Fruit fly (Drosophila melanogaster): ENCODE results near the gene CG10185.

CG10185 gene

dm6 chr3R:16071689-16072580, 4.5 kb upstream of the CG10185 start (continued):
- peak; percentile 78 for TF ChIP-seq CG11762 (GFP tag; optimal IDR thresholded peaks at IDR 0.05; ENCODE audit: insufficient read depth)
- no peak for TF ChIP-seq cyc (GFP tag; optimal IDR thresholded peaks at IDR 0.05)
- TF ChIP-seq net (GFP tag; optimal IDR thresholded peaks at IDR 0.05) = peak; percentile 88
- peak; percentile 89 for TF ChIP-seq CG6163 (GFP tag; IDR thresholded peaks at IDR 0.05)
- peak; percentile 66 for TF ChIP-seq CG11294 (GFP tag; IDR thresholded peaks at IDR 0.05)
- peak; percentile 65 for TF ChIP-seq Gug (GFP tag; IDR thresholded peaks at IDR 0.05)
- peak; percentile 93 for TF ChIP-seq CG10631 (GFP tag; optimal IDR thresholded peaks at IDR 0.05)
- no peak for TF ChIP-seq CG6854 (GFP tag; optimal IDR thresholded peaks at IDR 0.05)
- TF ChIP-seq spab (GFP tag; optimal IDR thresholded peaks at IDR 0.05) = peak; percentile 71
- peak; percentile 94 for TF ChIP-seq CG15336 (GFP tag; IDR thresholded peaks at IDR 0.05)
- TF ChIP-seq CG8119 (GFP tag; IDR thresholded peaks at IDR 0.05) = peak; percentile 93
- TF ChIP-seq Blimp-1 (GFP tag; optimal IDR thresholded peaks at IDR 0.05) = no peak
- TF ChIP-seq Eip75B (GFP tag; optimal IDR thresholded peaks at IDR 0.05) = peak; percentile 88
- TF ChIP-seq fd59A (GFP tag; optimal IDR thresholded peaks at IDR 0.05) = peak; percentile 55
- peak; percentile 92 for TF ChIP-seq Ets96B (tag; optimal IDR thresholded peaks at IDR 0.05)
- no peak for TF ChIP-seq CG6276 (GFP tag; optimal IDR thresholded peaks at IDR 0.05)

dm6 chr3R:16069266-16069665, 1.9 kb upstream of the CG10185 start:
- no peak for TF ChIP-seq CG16779 (tag; optimal IDR thresholded peaks at IDR 0.05)
- TF ChIP-seq Ets21C (GFP tag; optimal IDR thresholded peaks at IDR 0.05) = no peak
- peak; percentile 98 for TF ChIP-seq fkh (GFP tag; optimal IDR thresholded peaks at IDR 0.05)

- TF ChIP-seq lz (GFP tag; optimal IDR thresholded peaks at IDR 0.05) (no peak), CG1621 (tag; optimal IDR thresholded peaks at IDR 0.05) (no peak), spab (GFP tag; optimal IDR thresholded peaks at IDR 0.05) (no peak), cyc (GFP tag; optimal IDR thresholded peaks at IDR 0.05) (no peak), Smox (GFP tag; optimal IDR thresholded peaks at IDR 0.05) (no peak), ss (GFP tag; optimal IDR thresholded peaks at IDR 0.05) (no peak), CG7368 (GFP tag; optimal IDR thresholded peaks at IDR 0.05) (peak; percentile 8), CG15336 (GFP tag; IDR thresholded peaks at IDR 0.05) (peak; percentile 71), CG3032 (tag; optimal IDR thresholded peaks at IDR 0.05) (no peak), acj6 (GFP tag; optimal IDR thresholded peaks at IDR 0.05) (no peak), CG11902 (GFP tag; optimal IDR thresholded peaks at IDR 0.05) (no peak), CG11762 (GFP tag; optimal IDR thresholded peaks at IDR 0.05; ENCODE audit: insufficient read depth) (no peak), Sox14 (GFP tag; optimal IDR thresholded peaks at IDR 0.05) (no peak), Hr4 (GFP tag; optimal IDR thresholded peaks at IDR 0.05) (no peak), CG3919 (GFP tag; optimal IDR thresholded peaks at IDR 0.05) (no peak), eg (GFP tag; IDR thresholded peaks at IDR 0.05) (peak; percentile 72; the same call in 2 of the 3 replicates), fkh (GFP tag; optimal IDR thresholded peaks at IDR 0.05) (no peak), pdm3 (GFP tag; optimal IDR thresholded peaks at IDR 0.05) (no peak), vri (GFP tag; optimal IDR thresholded peaks at IDR 0.05) (no peak), Gug (GFP tag; IDR thresholded peaks at IDR 0.05) (no peak), Lpt (GFP tag; optimal IDR thresholded peaks at IDR 0.05) (no peak), esn (GFP tag; optimal IDR thresholded peaks at IDR 0.05) (no peak), Sox102F (GFP tag; optimal IDR thresholded peaks at IDR 0.05) (no peak), CG11294 (GFP tag; IDR thresholded peaks at IDR 0.05) (no peak), achi (GFP tag; optimal IDR thresholded peaks at IDR 0.05) (no peak), fd59A (GFP tag; optimal IDR thresholded peaks at IDR 0.05) (no peak), svp (GFP tag) (no peak), CG6808 (GFP tag; optimal IDR thresholded peaks at IDR 0.05) (no peak), Hr39 (GFP tag; optimal IDR thresholded peaks at IDR 0.05) (no peak), CG32006 (GFP tag; optimal IDR thresholded peaks at IDR 0.05) (no peak), Ets21C (GFP tag; optimal IDR thresholded peaks at IDR 0.05) (no peak), CG16779 (tag; optimal IDR thresholded peaks at IDR 0.05) (peak; percentile 4), CG8319 (GFP tag; optimal IDR thresholded peaks at IDR 0.05) (no peak), CG9139 (GFP tag; optimal IDR thresholded peaks at IDR 0.05) (no peak), fd85E (GFP tag; optimal IDR thresholded peaks at IDR 0.05) (no peak), CG6854 (GFP tag; optimal IDR thresholded peaks at IDR 0.05) (no peak), CG6163 (GFP tag; IDR thresholded peaks at IDR 0.05) (peak; percentile 52; the same call in 2 of the 3 replicates), CG10669 (GFP tag; optimal IDR thresholded peaks at IDR 0.05) (no peak)
Measured at dm6 chr3R:16051329-16051679, 16.1 kb downstream of the CG10185 start.

Measured in whole organism, prepupa.